Worm (Caenorhabditis elegans): ENCODE results near the gene clec-202.

DNA sequence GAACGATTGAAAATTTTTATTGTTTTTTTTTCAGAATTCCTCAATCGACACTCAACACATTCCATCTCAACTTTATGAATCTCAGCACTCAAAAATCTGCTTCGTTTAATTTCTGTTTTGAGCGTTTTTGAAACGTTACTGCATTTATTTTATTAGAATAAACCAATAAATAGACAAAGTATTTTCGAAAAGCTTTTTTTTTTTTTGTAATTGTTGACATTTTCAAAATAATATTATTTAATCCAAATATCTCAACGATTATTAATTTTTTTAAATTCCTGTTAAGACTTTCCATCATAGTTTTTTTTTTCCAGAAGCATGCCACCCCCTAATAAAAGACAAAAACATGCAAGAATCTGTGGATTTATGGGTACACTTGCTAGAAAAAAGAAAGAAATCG is 29.0 kb upstream of the clec-202 start, which contains the start of gene C49C3.7:
- TF ChIP-seq unc-62 (GFP tag; optimal IDR thresholded peaks at IDR 0.05 in 1 of 2): no peak
- no peak for TF ChIP-seq unc-62 (tag; optimal IDR thresholded peaks at IDR 0.05)
- no peak for TF ChIP-seq ceh-82 (tag; optimal IDR thresholded peaks at IDR 0.05)
- no peak for TF ChIP-seq lin-13 (GFP tag; optimal IDR thresholded peaks at IDR 0.05)
- no peak for TF ChIP-seq cey-2 (tag; optimal IDR thresholded peaks at IDR 0.05; ENCODE audit: borderline replicate concordance, insufficient read depth)
- no peak for TF ChIP-seq spr-3 (GFP tag; optimal IDR thresholded peaks at IDR 0.05)
- no peak for TF ChIP-seq ama-1 (optimal IDR thresholded peaks at IDR 0.05)
- no peak for TF ChIP-seq lin-1 (GFP tag; IDR thresholded peaks at IDR 0.05)
- no peak for TF ChIP-seq nhr-77 (tag; optimal IDR thresholded peaks at IDR 0.05)
- no peak for TF ChIP-seq Y75B8A.6 (GFP tag; IDR thresholded peaks at IDR 0.05)
- TF ChIP-seq hlh-30 (tag; optimal IDR thresholded peaks at IDR 0.05; ENCODE audit: insufficient read depth): no peak
- TF ChIP-seq zag-1 (tag; optimal IDR thresholded peaks at IDR 0.05): no peak
